Fruit fly (Drosophila melanogaster) whole organism, pupa: ENCODE measurements around the gene dyl.

Experiments used
- CG10348 ChIP-seq: fragments of 200-800 bp; sonication (Bioruptor generic); IDR thresholded peaks from 2 replicates; pipeline ENCODE4 v1.3.6; 2022; ENCODE audit warnings: missing biosample characterization, missing genetic modification characterization
- CG12605 ChIP-seq: fragments of 200-800 bp; sonication (Bioruptor generic); IDR thresholded peaks from 2 replicates; pipeline ENCODE4 v1.3.6; 2022; ENCODE audit warnings: missing biosample characterization, missing genetic modification characterization
- CG13204 ChIP-seq: fragments of 200-800 bp; sonication (Bioruptor generic); optimal IDR thresholded peaks from 2 replicates; lab custom pipeline; 2018; ENCODE audit warnings: missing biosample characterization, mild to moderate bottlenecking, missing genetic modification characterization, moderate library complexity
- CG4496 ChIP-seq: fragments of 200-800 bp; sonication (Bioruptor generic); IDR thresholded peaks from 3 replicates; pipeline ENCODE4 v1.3.6; 2022; ENCODE audit warnings: missing biosample characterization, missing genetic modification characterization
- CG8159 ChIP-seq: fragments of 200-800 bp; sonication (Bioruptor generic); optimal IDR thresholded peaks from 3 replicates; lab custom pipeline; 2018; ENCODE audit warnings: missing biosample characterization, mild to moderate bottlenecking, missing genetic modification characterization, moderate library complexity
- Pif1A ChIP-seq: fragments of 200-800 bp; sonication (Bioruptor generic); optimal IDR thresholded peaks from 3 replicates; lab custom pipeline; 2016; ENCODE audit warnings: missing biosample characterization, missing genetic modification characterization
- gl ChIP-seq: fragments of 200-800 bp; sonication (Bioruptor generic); optimal IDR thresholded peaks from 2 replicates; lab custom pipeline; 2018; ENCODE audit warnings: missing biosample characterization, mild to moderate bottlenecking, missing genetic modification characterization
- rn ChIP-seq: fragments of 200-800 bp; sonication (Bioruptor generic); IDR thresholded peaks from 2 replicates; pipeline ENCODE4 v1.3.6; 2022; ENCODE audit warnings: missing biosample characterization, missing genetic modification characterization

- TF ChIP-seq rn (GFP tag; lab: Robert Waterston, UW), result peak; percentile 77
- peak; percentile 90 for TF ChIP-seq Pif1A (GFP tag; lab: Kevin White, UChicago)
- peak; percentile 48 for TF ChIP-seq CG13204
- TF ChIP-seq CG12605 (GFP tag; lab: Robert Waterston, UW), result peak; percentile 89
- peak; percentile 47 for TF ChIP-seq gl (tag; lab: Kevin White, UChicago)
- peak; percentile 69; the same call in 1 of the 2 replicates for TF ChIP-seq CG10348 (GFP tag; lab: Robert Waterston, UW)
- peak; percentile 69 for TF ChIP-seq CG8159
- TF ChIP-seq CG4496 (GFP tag; lab: Robert Waterston, UW), result peak; percentile 95
These were observed 3.1 kb downstream of the dyl start for dm6 chr3L:4304244-4304959.
